Fruit fly (Drosophila melanogaster): ENCODE results near the gene wcy.

wcy gene

dm6 chrX:17111274-17111673, 33.6 kb upstream of the wcy start (continued):
- TF ChIP-seq dsx (GFP tag; optimal IDR thresholded peaks at IDR 0.05; ENCODE audit: poor library complexity, severe bottlenecking) (no peak), CG11762 (GFP tag; optimal IDR thresholded peaks at IDR 0.05; ENCODE audit: insufficient read depth) (no peak), CG31627 (GFP tag; optimal IDR thresholded peaks at IDR 0.05) (peak; percentile 0), vri (GFP tag; optimal IDR thresholded peaks at IDR 0.05) (no peak), CG34406 (GFP tag; optimal IDR thresholded peaks at IDR 0.05) (peak; percentile 22), Eip78C (GFP tag) (peak; percentile 76), fd59A (GFP tag; optimal IDR thresholded peaks at IDR 0.05) (no peak)

- no peak for TF ChIP-seq cyc (GFP tag; optimal IDR thresholded peaks at IDR 0.05)
- no peak for TF ChIP-seq CG34406 (GFP tag; optimal IDR thresholded peaks at IDR 0.05)
- TF ChIP-seq Ets96B (tag; optimal IDR thresholded peaks at IDR 0.05) = no peak
- no peak for TF ChIP-seq ss (GFP tag; optimal IDR thresholded peaks at IDR 0.05)
- TF ChIP-seq fkh (GFP tag; optimal IDR thresholded peaks at IDR 0.05) = no peak
- no peak for TF ChIP-seq salr (GFP tag; optimal IDR thresholded peaks at IDR 0.05)
- no peak for TF ChIP-seq dac (GFP tag; optimal IDR thresholded peaks at IDR 0.05)
- TF ChIP-seq CG31627 (GFP tag; optimal IDR thresholded peaks at IDR 0.05) = no peak
Measured at dm6 chrX:17110556-17111177, 33.0 kb upstream of the wcy start.

dm6 chrX:17109673-17110072, 32.0 kb upstream of the wcy start:
- TF ChIP-seq CG6792 (GFP tag; optimal IDR thresholded peaks at IDR 0.05) (no peak), dac (GFP tag; optimal IDR thresholded peaks at IDR 0.05) (no peak), fd59A (GFP tag; optimal IDR thresholded peaks at IDR 0.05) (no peak), pdm3 (GFP tag; optimal IDR thresholded peaks at IDR 0.05) (no peak), Ets21C (GFP tag; optimal IDR thresholded peaks at IDR 0.05) (no peak), Ets96B (tag; optimal IDR thresholded peaks at IDR 0.05) (no peak), cyc (GFP tag; optimal IDR thresholded peaks at IDR 0.05) (no peak), eg (GFP tag; IDR thresholded peaks at IDR 0.05) (peak; percentile 33; the same call in 1 of the 3 replicates), CG6276 (GFP tag; optimal IDR thresholded peaks at IDR 0.05) (peak; percentile 37), fkh (GFP tag; optimal IDR thresholded peaks at IDR 0.05) (peak; percentile 56), CG8632 (GFP tag; optimal IDR thresholded peaks at IDR 0.05) (no peak), CG31627 (GFP tag; optimal IDR thresholded peaks at IDR 0.05) (no peak), OdsH (GFP tag; optimal IDR thresholded peaks at IDR 0.05) (no peak), vri (GFP tag; optimal IDR thresholded peaks at IDR 0.05) (peak; percentile 54), CG3032 (tag; optimal IDR thresholded peaks at IDR 0.05) (no peak), CG11294 (GFP tag; IDR thresholded peaks at IDR 0.05) (no peak), svp (GFP tag) (no peak), CG1621 (tag; optimal IDR thresholded peaks at IDR 0.05) (no peak)

dm6 chrX:17108000-17108399, 30.3 kb upstream of the wcy start:
- peak; percentile 76 for TF ChIP-seq svp (GFP tag)
- TF ChIP-seq pdm3 (GFP tag; optimal IDR thresholded peaks at IDR 0.05) = peak; percentile 1
- TF ChIP-seq CG11762 (GFP tag; optimal IDR thresholded peaks at IDR 0.05; ENCODE audit: insufficient read depth) = no peak
- TF ChIP-seq CG31627 (GFP tag; optimal IDR thresholded peaks at IDR 0.05) = no peak
- TF ChIP-seq lz (GFP tag; optimal IDR thresholded peaks at IDR 0.05) = peak; percentile 16
- no peak for TF ChIP-seq CG9139 (GFP tag; optimal IDR thresholded peaks at IDR 0.05)
- TF ChIP-seq CG8319 (GFP tag; optimal IDR thresholded peaks at IDR 0.05) = no peak
- no peak for TF ChIP-seq CG11902 (GFP tag; optimal IDR thresholded peaks at IDR 0.05)
- TF ChIP-seq CG10669 (GFP tag; optimal IDR thresholded peaks at IDR 0.05) = no peak
- TF ChIP-seq CG6163 (GFP tag; IDR thresholded peaks at IDR 0.05) = no peak
- no peak for TF ChIP-seq Ets96B (tag; optimal IDR thresholded peaks at IDR 0.05)
- peak; percentile 32 for TF ChIP-seq CG32006 (GFP tag; optimal IDR thresholded peaks at IDR 0.05)
- TF ChIP-seq Eip75B (GFP tag; optimal IDR thresholded peaks at IDR 0.05) = no peak
- peak in 1 of 2 experiments; percentile 11 for TF ChIP-seq salr (GFP tag; optimal IDR thresholded peaks at IDR 0.05)
- no peak for TF ChIP-seq Hr38 (GFP tag; optimal IDR thresholded peaks at IDR 0.05)
- no peak for TF ChIP-seq spab (GFP tag; optimal IDR thresholded peaks at IDR 0.05)
- no peak for TF ChIP-seq topi (GFP tag; optimal IDR thresholded peaks at IDR 0.05)
- peak; percentile 4 for TF ChIP-seq Met (GFP tag; optimal IDR thresholded peaks at IDR 0.05)
- TF ChIP-seq esn (GFP tag; optimal IDR thresholded peaks at IDR 0.05) = peak; percentile 26
- TF ChIP-seq CG16779 (tag; optimal IDR thresholded peaks at IDR 0.05) = no peak
- no peak for TF ChIP-seq Hr4 (GFP tag; optimal IDR thresholded peaks at IDR 0.05)
- TF ChIP-seq CG8632 (GFP tag; optimal IDR thresholded peaks at IDR 0.05) = no peak
- peak; percentile 7 for TF ChIP-seq dsx (GFP tag; optimal IDR thresholded peaks at IDR 0.05; ENCODE audit: poor library complexity, severe bottlenecking)

Measured in whole organism, prepupa.